Worm (Caenorhabditis elegans) whole organism, L3 larva: Measurements from ENCODE around the gene tbc-11.

Experiments used
- ceh-82 ChIP-seq: fragments of 150-350 bp; optimal IDR thresholded peaks from 2 replicates; lab custom pipeline; 2014; ENCODE audit warnings: missing biosample characterization, missing genetic modification characterization
- elt-1 ChIP-seq: fragments of 150-350 bp; optimal IDR thresholded peaks from 2 replicates; lab custom pipeline; 2014; ENCODE audit warnings: missing biosample characterization, missing genetic modification characterization
- elt-2 ChIP-seq: sonication (generic microtip); optimal IDR thresholded peaks from 2 replicates; lab custom pipeline; 2016; ENCODE audit warnings: missing genetic modification reagents, mild to moderate bottlenecking, missing genetic modification characterization, missing compliant biosample characterization
- fos-1 ChIP-seq: fragments of 150-350 bp; optimal IDR thresholded peaks from 2 replicates; lab custom pipeline; 2014; ENCODE audit warnings: missing biosample characterization, missing genetic modification characterization
- mdl-1 ChIP-seq: fragments of 150-350 bp; optimal IDR thresholded peaks from 2 replicates; lab custom pipeline; 2014; ENCODE audit warnings: missing biosample characterization, missing genetic modification characterization
- nhr-11 ChIP-seq: fragments of 150-350 bp; optimal IDR thresholded peaks from 2 replicates; lab custom pipeline; 2014; ENCODE audit warnings: missing biosample characterization, missing genetic modification characterization
- nhr-237 ChIP-seq: fragments of 150-350 bp; optimal IDR thresholded peaks from 2 replicates; lab custom pipeline; 2014; ENCODE audit warnings: missing biosample characterization, missing genetic modification characterization
- nhr-77 ChIP-seq: fragments of 150-350 bp; optimal IDR thresholded peaks from 2 replicates; lab custom pipeline; 2014; ENCODE audit warnings: missing biosample characterization, missing genetic modification characterization
- sea-2 ChIP-seq: fragments of 150-350 bp; sonication (generic microtip); optimal IDR thresholded peaks from 4 replicates; lab custom pipeline; 2014; ENCODE audit warnings: missing biosample characterization, missing genetic modification reagents, missing genetic modification characterization
- skn-1 ChIP-seq: fragments of 150-350 bp; optimal IDR thresholded peaks from 2 replicates; lab custom pipeline; 2014; ENCODE audit warnings: missing biosample characterization, missing genetic modification characterization
- tbx-2 ChIP-seq: sonication (generic microtip); optimal IDR thresholded peaks from 2 replicates; lab custom pipeline; 2016; ENCODE audit warnings: mild to moderate bottlenecking, missing genetic modification characterization, missing compliant biosample characterization
- unc-62 ChIP-seq: fragments of 150-350 bp; sonication (generic microtip); optimal IDR thresholded peaks from 4 replicates; lab custom pipeline; 2014; ENCODE audit warnings: missing biosample characterization, missing genetic modification reagents, missing genetic modification characterization

DNA sequence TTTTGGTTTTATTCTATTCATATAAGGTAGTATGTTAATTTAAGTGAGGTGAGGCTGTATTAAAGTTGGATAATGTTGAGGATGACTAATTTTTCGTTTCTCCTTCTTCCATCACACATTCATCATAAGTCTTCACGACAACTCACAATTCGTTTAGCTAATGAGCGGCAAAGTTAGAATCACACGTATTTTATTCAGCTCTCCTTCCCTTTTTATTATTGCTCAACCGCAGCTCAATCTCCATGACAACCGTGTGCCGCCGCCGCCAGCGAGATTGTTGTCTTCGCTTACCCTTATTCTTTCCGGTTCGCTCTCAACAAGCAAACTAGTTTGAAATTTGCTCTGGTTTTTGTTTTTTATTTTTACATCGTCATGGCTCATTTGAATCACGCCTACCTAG, 44.4 kb upstream of the tbc-11 start, which contains the start of gene ZC13.2:
- TF ChIP-seq sea-2 (GFP tag; lab: Kevin White, UChicago) (no peak), unc-62 (no peak), mdl-1 (tag; lab: Kevin White, UChicago) (no peak), ceh-82 (tag; lab: Kevin White, UChicago) (no peak), skn-1 (tag; lab: Kevin White, UChicago) (no peak), nhr-11 (tag; lab: Kevin White, UChicago) (no peak), elt-1 (no peak), nhr-237 (no peak), fos-1 (tag; lab: Kevin White, UChicago) (no peak), nhr-77 (tag; lab: Kevin White, UChicago) (no peak), tbx-2 (no peak), elt-2 (tag; lab: Kevin White, UChicago) (no peak)
